Worm (Caenorhabditis elegans): ENCODE measurements around the gene chd-3.

The chd-3 gene

DNA sequence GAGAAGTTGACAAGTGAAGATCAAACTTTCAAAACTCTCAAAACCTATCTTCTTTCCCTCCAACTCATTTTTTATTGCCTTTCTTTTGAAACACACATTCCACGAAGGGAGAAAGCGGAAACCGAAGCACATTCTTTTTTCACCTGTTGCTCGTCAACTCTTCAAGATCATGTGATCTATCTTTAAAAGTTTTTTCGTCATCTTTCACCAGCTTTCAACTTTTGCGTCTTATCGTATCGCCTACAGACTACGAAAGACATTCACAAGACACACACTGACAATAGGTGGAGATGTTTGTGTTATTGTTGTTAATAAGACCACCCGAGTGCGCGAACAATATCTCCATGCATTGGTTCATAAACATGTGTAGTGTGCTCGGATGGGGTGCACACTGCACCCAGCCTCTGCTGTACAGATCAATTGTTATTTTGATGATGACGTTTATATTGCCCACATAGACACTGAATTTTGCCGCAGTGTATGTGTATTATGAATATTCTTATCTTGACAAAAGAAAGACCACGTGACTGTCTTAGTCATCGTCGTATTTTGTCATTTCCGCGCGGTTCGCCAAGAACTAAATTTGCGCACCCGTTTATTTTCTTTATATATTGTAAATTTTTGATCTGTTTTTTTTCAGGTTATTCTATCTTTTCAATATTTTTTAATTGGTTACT is 21.4 kb upstream of the chd-3 start:
- TF ChIP-seq ref-1 (GFP tag; conservative IDR thresholded peaks at IDR 0.05) = no peak
- TF ChIP-seq T22C8.4 (GFP tag; IDR thresholded peaks at IDR 0.05) = no peak
- no peak for TF ChIP-seq tab-1 (GFP tag; IDR thresholded peaks at IDR 0.05)
- TF ChIP-seq ztf-29 (GFP tag; IDR thresholded peaks at IDR 0.05) = no peak
- TF ChIP-seq ztf-23 (GFP tag; IDR thresholded peaks at IDR 0.05) = no peak
- TF ChIP-seq cog-1 (tag; optimal IDR thresholded peaks at IDR 0.05) = no peak
- no peak for TF ChIP-seq klf-2 (GFP tag; conservative IDR thresholded peaks at IDR 0.05)
- TF ChIP-seq flt-1 (GFP tag; IDR thresholded peaks at IDR 0.05) = no peak
- TF ChIP-seq med-1 (GFP tag; optimal IDR thresholded peaks at IDR 0.05; ENCODE audit: insufficient read depth) = no peak

DNA sequence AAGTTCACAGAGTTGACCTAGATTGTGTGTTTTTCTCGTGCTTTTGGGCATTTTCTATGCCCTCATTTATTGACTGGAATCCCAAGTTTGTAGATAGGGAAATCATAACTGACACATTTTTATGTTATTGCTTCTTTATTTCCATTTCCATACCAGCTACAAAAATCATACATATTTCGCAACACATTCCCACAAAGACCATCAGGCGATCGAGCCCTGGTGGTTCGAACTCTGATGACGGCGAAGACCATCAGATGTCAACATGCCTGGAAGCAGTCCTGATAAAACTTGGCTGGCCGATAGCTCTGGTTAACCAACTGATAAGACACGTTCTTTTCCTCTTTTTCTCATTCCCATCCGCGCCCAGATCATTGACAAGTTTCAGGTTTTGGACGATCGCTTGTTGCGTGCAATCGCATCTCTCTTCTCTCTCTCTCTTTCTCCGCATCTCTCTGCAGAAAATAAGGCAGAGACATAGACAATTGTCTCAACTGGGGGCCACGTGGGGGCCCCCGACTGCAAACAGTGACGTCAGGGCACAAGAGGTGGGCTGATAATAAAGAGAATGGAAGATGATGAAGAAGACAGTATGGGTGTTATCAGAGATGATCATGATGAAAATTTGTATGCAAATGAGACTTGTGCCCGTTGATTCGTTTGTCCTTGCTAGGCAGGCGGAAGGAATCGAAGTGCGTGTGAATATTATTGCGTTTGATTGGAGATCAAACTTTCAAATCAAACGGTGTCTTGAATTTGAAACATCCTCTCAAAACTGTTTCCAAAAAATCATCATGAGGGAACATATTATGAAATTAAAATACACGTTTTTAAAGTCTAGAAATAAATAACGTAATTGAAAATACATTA is 19.9 kb upstream of the chd-3 start:
- TF ChIP-seq tab-1 (GFP tag; IDR thresholded peaks at IDR 0.05) = no peak
- TF ChIP-seq flt-1 (GFP tag; IDR thresholded peaks at IDR 0.05) = no peak
- TF ChIP-seq T22C8.4 (GFP tag; IDR thresholded peaks at IDR 0.05) = no peak
- TF ChIP-seq med-1 (GFP tag; optimal IDR thresholded peaks at IDR 0.05; ENCODE audit: insufficient read depth) = no peak
- TF ChIP-seq ref-1 (GFP tag; conservative IDR thresholded peaks at IDR 0.05) = no peak
- no peak for TF ChIP-seq ztf-29 (GFP tag; IDR thresholded peaks at IDR 0.05)
- no peak for TF ChIP-seq klf-2 (GFP tag; conservative IDR thresholded peaks at IDR 0.05)
- TF ChIP-seq ztf-23 (GFP tag; IDR thresholded peaks at IDR 0.05) = no peak
- TF ChIP-seq cog-1 (tag; optimal IDR thresholded peaks at IDR 0.05) = no peak

ce11 chrX:12869827-12870394 is 17.5 kb upstream of the chd-3 start:
- no peak for TF ChIP-seq ztf-23 (GFP tag; IDR thresholded peaks at IDR 0.05)
- TF ChIP-seq flt-1 (GFP tag; IDR thresholded peaks at IDR 0.05) = no peak
- no peak for TF ChIP-seq ref-1 (GFP tag; conservative IDR thresholded peaks at IDR 0.05)
- TF ChIP-seq med-1 (GFP tag; optimal IDR thresholded peaks at IDR 0.05; ENCODE audit: insufficient read depth) = no peak
- TF ChIP-seq klf-2 (GFP tag; conservative IDR thresholded peaks at IDR 0.05) = no peak
- TF ChIP-seq ztf-29 (GFP tag; IDR thresholded peaks at IDR 0.05) = no peak

- TF ChIP-seq T22C8.4 (GFP tag; IDR thresholded peaks at IDR 0.05) = no peak
- no peak for TF ChIP-seq ztf-23 (GFP tag; IDR thresholded peaks at IDR 0.05)
- no peak for TF ChIP-seq med-1 (GFP tag; optimal IDR thresholded peaks at IDR 0.05; ENCODE audit: insufficient read depth)
- TF ChIP-seq flt-1 (GFP tag; IDR thresholded peaks at IDR 0.05) = no peak
Measured at ce11 chrX:12869412-12869811, 17.0 kb upstream of the chd-3 start.

DNA sequence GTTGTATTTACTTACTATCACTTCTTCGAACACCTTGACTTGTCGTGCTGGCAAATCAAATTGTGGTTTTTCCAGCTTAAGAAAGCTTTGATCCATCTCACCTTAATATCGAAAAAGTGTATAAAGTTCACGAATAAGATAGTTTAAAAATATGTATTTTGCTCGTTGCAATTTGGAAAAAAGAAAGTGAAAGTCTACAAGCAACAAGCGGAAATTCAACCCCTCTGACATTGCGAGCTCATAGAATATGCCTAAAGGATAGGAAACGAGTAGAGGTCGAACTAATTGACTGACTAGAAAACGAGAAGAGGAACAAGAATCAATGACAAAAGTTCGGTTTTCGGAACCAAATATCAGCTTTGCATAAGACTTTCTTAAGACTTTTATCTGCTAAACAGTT is 11.4 kb upstream of the chd-3 start, which contains the start of gene T14G8.4:
Gene T14G8.4 (minus strand): TSS at position 101 of the 400 bp plus-strand sequence.
- TF ChIP-seq cog-1 (tag; optimal IDR thresholded peaks at IDR 0.05) = no peak
- no peak for TF ChIP-seq med-1 (GFP tag; optimal IDR thresholded peaks at IDR 0.05; ENCODE audit: insufficient read depth)
- no peak for TF ChIP-seq klf-2 (GFP tag; conservative IDR thresholded peaks at IDR 0.05)
- TF ChIP-seq ztf-29 (GFP tag; IDR thresholded peaks at IDR 0.05) = no peak
- TF ChIP-seq tab-1 (GFP tag; IDR thresholded peaks at IDR 0.05) = no peak
- TF ChIP-seq flt-1 (GFP tag; IDR thresholded peaks at IDR 0.05) = no peak
- TF ChIP-seq ztf-23 (GFP tag; IDR thresholded peaks at IDR 0.05) = no peak
- TF ChIP-seq ref-1 (GFP tag; conservative IDR thresholded peaks at IDR 0.05) = no peak

DNA sequence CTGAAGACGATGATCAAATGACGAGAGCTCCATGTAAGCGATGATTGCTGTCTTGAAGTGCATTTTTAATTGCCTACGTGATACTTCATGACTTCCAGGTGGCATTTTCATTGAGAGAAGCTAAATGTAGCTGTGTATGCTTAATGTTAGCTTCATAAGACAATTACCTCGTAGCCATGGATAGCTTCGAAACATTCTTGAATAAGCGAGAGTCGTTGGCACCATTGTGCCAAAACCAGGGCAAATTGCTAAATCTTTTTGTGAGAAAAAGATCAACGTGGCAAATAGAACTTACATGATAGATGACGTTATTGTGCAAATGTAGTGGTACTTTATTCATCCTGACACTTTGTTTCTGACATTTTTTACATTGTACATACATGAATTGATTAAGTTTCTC is 10.9 kb upstream of the chd-3 start:
- no peak for TF ChIP-seq T22C8.4 (GFP tag; IDR thresholded peaks at IDR 0.05)
- TF ChIP-seq ztf-23 (GFP tag; IDR thresholded peaks at IDR 0.05) = no peak
- TF ChIP-seq med-1 (GFP tag; optimal IDR thresholded peaks at IDR 0.05; ENCODE audit: insufficient read depth) = no peak
- no peak for TF ChIP-seq flt-1 (GFP tag; IDR thresholded peaks at IDR 0.05)
- TF ChIP-seq cog-1 (tag; optimal IDR thresholded peaks at IDR 0.05) = no peak
- TF ChIP-seq klf-2 (GFP tag; conservative IDR thresholded peaks at IDR 0.05) = no peak
- TF ChIP-seq ref-1 (GFP tag; conservative IDR thresholded peaks at IDR 0.05) = no peak

DNA sequence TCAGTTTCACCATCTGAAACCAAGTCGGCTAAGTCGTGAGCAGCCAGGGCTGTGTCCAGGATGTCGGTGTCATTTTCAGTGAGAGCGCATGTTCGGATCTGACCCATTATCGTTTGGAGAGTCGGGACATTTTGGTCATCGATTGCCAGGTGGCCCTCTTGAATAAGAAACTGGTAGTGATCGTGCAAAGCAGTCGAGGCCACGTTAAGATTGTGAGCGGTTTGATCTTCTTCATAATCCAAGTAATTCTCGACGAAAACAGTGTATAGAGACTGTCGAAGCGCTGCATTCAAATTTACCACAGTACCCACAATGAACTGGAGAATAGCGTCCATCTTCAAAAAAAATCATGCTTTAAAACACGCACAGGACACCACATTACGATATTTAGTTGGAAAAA is 10.1 kb upstream of the chd-3 start, which contains the start of gene T14G8.6:
Gene T14G8.6 (minus strand): TSS at position 338 of the 400 bp plus-strand sequence.
- TF ChIP-seq ztf-29 (GFP tag; IDR thresholded peaks at IDR 0.05) = no peak
- no peak for TF ChIP-seq ref-1 (GFP tag; conservative IDR thresholded peaks at IDR 0.05)
- no peak for TF ChIP-seq flt-1 (GFP tag; IDR thresholded peaks at IDR 0.05)
- TF ChIP-seq cog-1 (tag; optimal IDR thresholded peaks at IDR 0.05) = no peak
- no peak for TF ChIP-seq ztf-23 (GFP tag; IDR thresholded peaks at IDR 0.05)
- no peak for TF ChIP-seq tab-1 (GFP tag; IDR thresholded peaks at IDR 0.05)
- TF ChIP-seq T22C8.4 (GFP tag; IDR thresholded peaks at IDR 0.05) = no peak
- no peak for TF ChIP-seq med-1 (GFP tag; optimal IDR thresholded peaks at IDR 0.05; ENCODE audit: insufficient read depth)
- no peak for TF ChIP-seq klf-2 (GFP tag; conservative IDR thresholded peaks at IDR 0.05)

- TF ChIP-seq ztf-29 (GFP tag; IDR thresholded peaks at IDR 0.05) (no peak), flt-1 (GFP tag; IDR thresholded peaks at IDR 0.05) (no peak), ztf-23 (GFP tag; IDR thresholded peaks at IDR 0.05) (no peak), T22C8.4 (GFP tag; IDR thresholded peaks at IDR 0.05) (no peak), tab-1 (GFP tag; IDR thresholded peaks at IDR 0.05) (no peak), cog-1 (tag; optimal IDR thresholded peaks at IDR 0.05) (no peak), klf-2 (GFP tag; conservative IDR thresholded peaks at IDR 0.05) (no peak), med-1 (GFP tag; optimal IDR thresholded peaks at IDR 0.05; ENCODE audit: insufficient read depth) (no peak), ref-1 (GFP tag; conservative IDR thresholded peaks at IDR 0.05) (no peak)
Measured at ce11 chrX:12860711-12861287, 8.4 kb upstream of the chd-3 start, which contains the start of gene T14G8.3. Gene T14G8.3 (plus strand): TSS chrX:12861237.

DNA sequence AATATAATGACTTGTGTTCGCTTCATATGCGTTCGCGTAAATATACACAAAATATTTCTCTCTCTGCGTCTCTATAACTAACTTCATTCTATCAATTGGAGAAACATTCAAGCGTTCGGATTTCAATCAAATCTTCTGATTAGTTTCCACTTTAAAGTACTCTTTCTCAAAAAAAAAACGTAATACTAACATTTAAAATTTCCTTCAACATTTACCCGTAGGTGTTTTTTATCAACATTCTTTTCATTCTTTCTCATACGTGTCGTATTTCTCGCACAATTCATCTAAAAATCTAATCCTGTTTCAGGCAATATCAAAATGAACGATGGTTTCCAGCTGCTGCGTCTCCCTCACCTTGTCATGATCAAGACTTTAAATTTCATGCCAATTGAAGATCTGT is 5.3 kb upstream of the chd-3 start, which contains the start of gene T14G8.2:
Gene T14G8.2 (plus strand): TSS at position 301 of the 400 bp plus-strand sequence.
- TF ChIP-seq med-1 (GFP tag; optimal IDR thresholded peaks at IDR 0.05; ENCODE audit: insufficient read depth) (no peak), tab-1 (GFP tag; IDR thresholded peaks at IDR 0.05) (no peak), ztf-23 (GFP tag; IDR thresholded peaks at IDR 0.05) (no peak), T22C8.4 (GFP tag; IDR thresholded peaks at IDR 0.05) (no peak), ref-1 (GFP tag; conservative IDR thresholded peaks at IDR 0.05) (no peak), klf-2 (GFP tag; conservative IDR thresholded peaks at IDR 0.05) (no peak), flt-1 (GFP tag; IDR thresholded peaks at IDR 0.05) (no peak), cog-1 (tag; optimal IDR thresholded peaks at IDR 0.05) (no peak), ztf-29 (GFP tag; IDR thresholded peaks at IDR 0.05) (no peak)

Measured in whole organism, midembryonic.